Fruit fly (Drosophila melanogaster) whole organism, prepupa: ENCODE measurements around the gene nkd.

Experiments used
- Blimp-1 ChIP-seq: fragments of 200-800 bp; sonication (Bioruptor generic); optimal IDR thresholded peaks from 3 replicates; lab custom pipeline; 2017; ENCODE audit warnings: missing biosample characterization, missing genetic modification characterization, mild to moderate bottlenecking, moderate library complexity, missing genetic modification reagents
- CG10631 ChIP-seq: fragments of 200-800 bp; sonication (Bioruptor generic); optimal IDR thresholded peaks from 2 replicates; lab custom pipeline; 2016; ENCODE audit warnings: missing biosample characterization, missing genetic modification characterization
- CG10669 ChIP-seq: fragments of 200-800 bp; sonication (Bioruptor generic); optimal IDR thresholded peaks from 3 replicates; lab custom pipeline; 2018; ENCODE audit warnings: missing biosample characterization, mild to moderate bottlenecking, missing genetic modification characterization, moderate library complexity
- CG11294 ChIP-seq: fragments of 200-800 bp; sonication (Bioruptor generic); IDR thresholded peaks from 2 replicates; pipeline ENCODE4 v1.3.6; 2022; ENCODE audit warnings: missing biosample characterization, missing genetic modification characterization
- CG11902 ChIP-seq: fragments of 200-800 bp; sonication (Bioruptor generic); optimal IDR thresholded peaks from 3 replicates; lab custom pipeline; 2016; ENCODE audit warnings: missing biosample characterization, missing genetic modification characterization
- CG15336 ChIP-seq: fragments of 200-800 bp; sonication (Bioruptor generic); IDR thresholded peaks from 2 replicates; pipeline ENCODE4 v1.3.6; 2022; ENCODE audit warnings: missing biosample characterization, missing genetic modification characterization
- CG1621 ChIP-seq: fragments of 200-800 bp; sonication (Bioruptor generic); optimal IDR thresholded peaks from 3 replicates; lab custom pipeline; 2018; ENCODE audit warnings: missing biosample characterization, mild to moderate bottlenecking, missing genetic modification characterization
- CG3032 ChIP-seq: fragments of 200-800 bp; optimal IDR thresholded peaks from 2 replicates; lab custom pipeline; 2019; ENCODE audit warnings: missing biosample characterization, mild to moderate bottlenecking, missing genetic modification characterization, moderate library complexity
- CG31627 ChIP-seq: fragments of 200-800 bp; sonication (Bioruptor generic); optimal IDR thresholded peaks from 3 replicates; lab custom pipeline; 2016; ENCODE audit warnings: missing biosample characterization, missing genetic modification characterization
- CG32006 ChIP-seq: fragments of 200-800 bp; sonication (Bioruptor generic); optimal IDR thresholded peaks from 3 replicates; lab custom pipeline; 2017; ENCODE audit warnings: missing biosample characterization, mild to moderate bottlenecking, missing genetic modification characterization
- CG34406 ChIP-seq: fragments of 200-800 bp; sonication (Bioruptor generic); optimal IDR thresholded peaks from 3 replicates; lab custom pipeline; 2016; ENCODE audit warnings: missing biosample characterization, missing genetic modification characterization
- CG3919 ChIP-seq: fragments of 200-800 bp; sonication (Bioruptor generic); optimal IDR thresholded peaks from 3 replicates; lab custom pipeline; 2016; ENCODE audit warnings: missing biosample characterization, missing genetic modification characterization
- CG6276 ChIP-seq: fragments of 200-800 bp; sonication (Bioruptor generic); optimal IDR thresholded peaks from 2 replicates; lab custom pipeline; 2017; ENCODE audit warnings: missing biosample characterization, mild to moderate bottlenecking, missing genetic modification characterization
- CG6792 ChIP-seq: fragments of 200-800 bp; sonication (Bioruptor generic); optimal IDR thresholded peaks from 3 replicates; lab custom pipeline; 2016; ENCODE audit warnings: missing biosample characterization, missing genetic modification characterization
- CG6808 ChIP-seq: fragments of 200-800 bp; sonication (Bioruptor generic); optimal IDR thresholded peaks from 3 replicates; lab custom pipeline; 2017; ENCODE audit warnings: missing biosample characterization, missing genetic modification characterization, mild to moderate bottlenecking, moderate library complexity, missing genetic modification reagents
- CG6854 ChIP-seq: fragments of 200-800 bp; sonication (Bioruptor generic); optimal IDR thresholded peaks from 2 replicates; lab custom pipeline; 2017; ENCODE audit warnings: missing biosample characterization, mild to moderate bottlenecking, missing genetic modification characterization
- CG8119 ChIP-seq: fragments of 200-800 bp; sonication (Bioruptor generic); IDR thresholded peaks from 3 replicates; pipeline ENCODE4 v1.3.6; 2022; ENCODE audit warnings: missing biosample characterization, missing genetic modification characterization
- CG8632 ChIP-seq: fragments of 200-800 bp; sonication (Bioruptor generic); optimal IDR thresholded peaks from 3 replicates; lab custom pipeline; 2016; ENCODE audit warnings: missing biosample characterization, missing genetic modification characterization
- CG9139 ChIP-seq: fragments of 200-800 bp; sonication (Bioruptor generic); optimal IDR thresholded peaks from 3 replicates; lab custom pipeline; 2017; ENCODE audit warnings: missing biosample characterization, mild to moderate bottlenecking, missing genetic modification characterization
- Eip78C ChIP-seq: fragments of 200-800 bp; sonication (Bioruptor generic); peaks from one replicate; lab custom pipeline; 2016; ENCODE audit warnings: missing biosample characterization, missing genetic modification characterization
- Ets21C ChIP-seq: fragments of 200-800 bp; sonication (Bioruptor generic); optimal IDR thresholded peaks from 3 replicates; lab custom pipeline; 2016; ENCODE audit warnings: missing biosample characterization, missing genetic modification characterization
- Ets96B ChIP-seq: fragments of 200-800 bp; optimal IDR thresholded peaks from 2 replicates; lab custom pipeline; 2019; ENCODE audit warnings: missing biosample characterization, mild to moderate bottlenecking, missing genetic modification characterization, moderate library complexity
- Gug ChIP-seq: fragments of 200-800 bp; sonication (Bioruptor generic); IDR thresholded peaks from 2 replicates; pipeline ENCODE4 v1.3.6; 2022; ENCODE audit warnings: missing biosample characterization, missing genetic modification characterization
- Hr38 ChIP-seq: sonication (Bioruptor generic); optimal IDR thresholded peaks from 2 replicates; lab custom pipeline; 2016; ENCODE audit warnings: missing biosample characterization, missing genetic modification characterization
- Hr39 ChIP-seq: fragments of 200-800 bp; sonication (Bioruptor generic); optimal IDR thresholded peaks from 2 replicates; lab custom pipeline; 2016; ENCODE audit warnings: missing biosample characterization, missing genetic modification characterization
- Hr4 ChIP-seq: fragments of 200-800 bp; sonication (Bioruptor generic); optimal IDR thresholded peaks from 3 replicates; lab custom pipeline; 2016; ENCODE audit warnings: missing biosample characterization, missing genetic modification characterization
- Lpt ChIP-seq: fragments of 200-800 bp; sonication (Bioruptor generic); optimal IDR thresholded peaks from 3 replicates; lab custom pipeline; 2016; ENCODE audit warnings: missing biosample characterization, missing genetic modification characterization
- Met ChIP-seq: fragments of 200-800 bp; sonication (Bioruptor generic); optimal IDR thresholded peaks from 3 replicates; lab custom pipeline; 2016; ENCODE audit warnings: missing biosample characterization, missing genetic modification characterization
- OdsH ChIP-seq: fragments of 200-800 bp; sonication (Bioruptor generic); optimal IDR thresholded peaks from 3 replicates; lab custom pipeline; 2016; ENCODE audit warnings: missing biosample characterization, missing genetic modification characterization
- Smox ChIP-seq: fragments of 200-800 bp; sonication (Bioruptor generic); optimal IDR thresholded peaks from 3 replicates; lab custom pipeline; 2016; ENCODE audit warnings: missing biosample characterization, missing genetic modification characterization
- Sox102F ChIP-seq: fragments of 200-800 bp; sonication (Bioruptor generic); optimal IDR thresholded peaks from 2 replicates; lab custom pipeline; 2016; ENCODE audit warnings: missing biosample characterization, mild to moderate bottlenecking, missing genetic modification characterization
- Sox14 ChIP-seq: fragments of 200-800 bp; sonication (Bioruptor generic); optimal IDR thresholded peaks from 3 replicates; lab custom pipeline; 2016; ENCODE audit warnings: missing biosample characterization, missing genetic modification characterization
- acj6 ChIP-seq: fragments of 200-800 bp; sonication (Bioruptor generic); optimal IDR thresholded peaks from 3 replicates; lab custom pipeline; 2016; ENCODE audit warnings: missing biosample characterization, missing genetic modification characterization
- cyc ChIP-seq: fragments of 200-800 bp; sonication (Bioruptor generic); optimal IDR thresholded peaks from 3 replicates; lab custom pipeline; 2016; ENCODE audit warnings: missing biosample characterization, missing genetic modification characterization
- dac ChIP-seq: fragments of 200-800 bp; sonication (Bioruptor generic); optimal IDR thresholded peaks from 2 replicates; lab custom pipeline; 2017; ENCODE audit warnings: missing biosample characterization, mild to moderate bottlenecking, missing genetic modification characterization
- eg ChIP-seq: fragments of 200-800 bp; sonication (Bioruptor generic); IDR thresholded peaks from 3 replicates; pipeline ENCODE4 v1.3.6; 2022; ENCODE audit warnings: missing biosample characterization, missing genetic modification characterization
- esn ChIP-seq: fragments of 200-800 bp; sonication (Bioruptor generic); optimal IDR thresholded peaks from 2 replicates; lab custom pipeline; 2016; ENCODE audit warnings: missing biosample characterization, mild to moderate bottlenecking, missing genetic modification characterization, moderate library complexity
- fd85E ChIP-seq: fragments of 200-800 bp; sonication (Bioruptor generic); optimal IDR thresholded peaks from 3 replicates; lab custom pipeline; 2016; ENCODE audit warnings: missing biosample characterization, missing genetic modification characterization
- fkh ChIP-seq: fragments of 200-800 bp; sonication (Bioruptor generic); optimal IDR thresholded peaks from 3 replicates; lab custom pipeline; 2017; ENCODE audit warnings: missing biosample characterization, mild to moderate bottlenecking, missing genetic modification characterization, moderate library complexity
- lz ChIP-seq: fragments of 200-800 bp; sonication (Bioruptor generic); optimal IDR thresholded peaks from 3 replicates; lab custom pipeline; 2016; ENCODE audit warnings: missing biosample characterization, missing genetic modification characterization
- net ChIP-seq: fragments of 200-800 bp; sonication (Bioruptor generic); optimal IDR thresholded peaks from 3 replicates; lab custom pipeline; 2016; ENCODE audit warnings: missing biosample characterization, missing genetic modification characterization
- pdm3 ChIP-seq: fragments of 200-800 bp; sonication (Bioruptor generic); optimal IDR thresholded peaks from 3 replicates; lab custom pipeline; 2016; ENCODE audit warnings: missing biosample characterization, missing genetic modification characterization
- salr ChIP-seq, 2 experiments: fragments of 200-800 bp; sonication (Bioruptor generic); optimal IDR thresholded peaks; 3 replicates each; lab custom pipeline; 2016 to 2018; ENCODE audit warnings: missing biosample characterization in 2 of 2, missing genetic modification characterization in 2 of 2, mild to moderate bottlenecking in 1 of 2
- spab ChIP-seq: fragments of 200-800 bp; sonication (Bioruptor generic); optimal IDR thresholded peaks from 2 replicates; lab custom pipeline; 2017; ENCODE audit warnings: missing biosample characterization, mild to moderate bottlenecking, missing genetic modification characterization, missing genetic modification reagents
- svp ChIP-seq: fragments of 200-800 bp; sonication (Bioruptor generic); peaks from one replicate; lab custom pipeline; 2016; ENCODE audit warnings: missing biosample characterization, missing genetic modification characterization
- topi ChIP-seq: fragments of 200-800 bp; sonication (Bioruptor generic); optimal IDR thresholded peaks from 3 replicates; lab custom pipeline; 2016; ENCODE audit warnings: missing biosample characterization, missing genetic modification characterization
- vri ChIP-seq: fragments of 200-800 bp; sonication (Bioruptor generic); optimal IDR thresholded peaks from 3 replicates; lab custom pipeline; 2016; ENCODE audit warnings: missing biosample characterization, mild to moderate bottlenecking, missing genetic modification characterization

The nkd gene

dm6 chr3L:19037051-19037450 is 8.2 kb downstream of the nkd start:
- TF ChIP-seq Smox (GFP tag; lab: Kevin White, UChicago) (no peak), fkh (GFP tag; lab: Kevin White, UChicago) (peak; percentile 9), CG10631 (GFP tag; lab: Kevin White, UChicago) (no peak), CG11902 (GFP tag; lab: Kevin White, UChicago) (no peak), spab (GFP tag; lab: Kevin White, UChicago) (no peak), CG6854 (GFP tag; lab: Kevin White, UChicago) (no peak), Blimp-1 (GFP tag; lab: Kevin White, UChicago) (no peak), CG10669 (GFP tag; lab: Kevin White, UChicago) (no peak)

- TF ChIP-seq CG9139 (no peak), cyc (no peak), OdsH (GFP tag; lab: Kevin White, UChicago) (no peak)
These were observed 9.1 kb downstream of the nkd start for dm6 chr3L:19036119-19036518.

- TF ChIP-seq CG6792 (GFP tag; lab: Kevin White, UChicago) (peak; percentile 37), svp (GFP tag; lab: Kevin White, UChicago) (peak; percentile 58), net (GFP tag; lab: Kevin White, UChicago) (peak; percentile 6), Sox102F (GFP tag; lab: Kevin White, UChicago) (peak; percentile 37), spab (GFP tag; lab: Kevin White, UChicago) (peak; percentile 26), eg (GFP tag; lab: Robert Waterston, UW) (no peak), CG32006 (GFP tag; lab: Kevin White, UChicago) (no peak), CG6276 (GFP tag; lab: Kevin White, UChicago) (no peak), CG8632 (GFP tag; lab: Kevin White, UChicago) (peak; percentile 18), dac (GFP tag; lab: Kevin White, UChicago) (no peak), CG34406 (GFP tag; lab: Kevin White, UChicago) (peak; percentile 39), lz (GFP tag; lab: Kevin White, UChicago) (peak; percentile 42), CG6808 (peak; percentile 65), Gug (GFP tag; lab: Robert Waterston, UW) (no peak), CG3919 (GFP tag; lab: Kevin White, UChicago) (peak; percentile 55), cyc (peak; percentile 43), CG31627 (GFP tag; lab: Kevin White, UChicago) (peak; percentile 5), CG1621 (tag; lab: Kevin White, UChicago) (no peak), Hr4 (GFP tag; lab: Kevin White, UChicago) (no peak), Lpt (GFP tag; lab: Kevin White, UChicago) (no peak), Sox14 (GFP tag; lab: Kevin White, UChicago) (peak; percentile 26), CG6854 (GFP tag; lab: Kevin White, UChicago) (no peak), Met (GFP tag; lab: Kevin White, UChicago) (peak; percentile 67), esn (GFP tag; lab: Kevin White, UChicago) (peak; percentile 73), Eip78C (GFP tag; lab: Kevin White, UChicago) (peak; percentile 89), Smox (GFP tag; lab: Kevin White, UChicago) (peak; percentile 42), CG8119 (GFP tag; lab: Robert Waterston, UW) (peak; percentile 27; the same call in 1 of the 3 replicates), CG3032 (peak; percentile 55), vri (GFP tag; lab: Kevin White, UChicago) (peak; percentile 4), topi (GFP tag; lab: Kevin White, UChicago) (peak; percentile 55), fkh (GFP tag; lab: Kevin White, UChicago) (no peak), pdm3 (GFP tag; lab: Kevin White, UChicago) (no peak), salr (GFP tag; optimal IDR thresholded peaks at IDR 0.05; lab: Kevin White, UChicago) (no peak), Hr39 (peak; percentile 14), CG15336 (GFP tag; lab: Robert Waterston, UW) (no peak), CG11294 (GFP tag; lab: Robert Waterston, UW) (no peak), fd85E (GFP tag; lab: Kevin White, UChicago) (no peak), Hr38 (GFP tag; lab: Kevin White, UChicago) (no peak), Blimp-1 (GFP tag; lab: Kevin White, UChicago) (no peak), Ets21C (GFP tag; lab: Kevin White, UChicago) (no peak), Ets96B (tag; lab: Kevin White, UChicago) (peak; percentile 65), acj6 (GFP tag; lab: Kevin White, UChicago) (peak; percentile 32)
These were observed 9.9 kb downstream of the nkd start for dm6 chr3L:19035163-19035900.
